Fruit fly (Drosophila melanogaster) whole organism, embryonic: ENCODE measurements around the gene kri.

Source experiments
- BEAF-32 ChIP-seq: fragments of 200-800 bp; sonication (Bioruptor generic); optimal IDR thresholded peaks from 3 replicates; lab custom pipeline; 2017; ENCODE audit warnings: missing biosample characterization, missing genetic modification characterization, mild to moderate bottlenecking, moderate library complexity, missing genetic modification reagents
- Bteb2 ChIP-seq: fragments of 200-800 bp; sonication (Bioruptor generic); optimal IDR thresholded peaks from 2 replicates; lab custom pipeline; 2016; ENCODE audit warnings: missing biosample characterization, missing genetic modification characterization
- CG10147 ChIP-seq: fragments of 200-800 bp; sonication (Bioruptor generic); optimal IDR thresholded peaks from 2 replicates; lab custom pipeline; 2019; ENCODE audit warnings: missing biosample characterization, mild to moderate bottlenecking, missing genetic modification characterization, moderate library complexity
- CG10543 ChIP-seq: fragments of 200-800 bp; sonication (Bioruptor generic); optimal IDR thresholded peaks from 3 replicates; lab custom pipeline; 2017; ENCODE audit warnings: missing biosample characterization, mild to moderate bottlenecking, missing genetic modification characterization, moderate library complexity
- CG12391 ChIP-seq: fragments of 200-800 bp; sonication (Bioruptor generic); optimal IDR thresholded peaks from 3 replicates; lab custom pipeline; 2018; ENCODE audit warnings: missing biosample characterization, mild to moderate bottlenecking, missing genetic modification characterization, moderate library complexity
- CG13424 ChIP-seq: fragments of 200-800 bp; sonication (Bioruptor generic); optimal IDR thresholded peaks from 2 replicates; lab custom pipeline; 2019; ENCODE audit warnings: missing biosample characterization, mild to moderate bottlenecking, missing genetic modification characterization, moderate library complexity
- CG14014 ChIP-seq: fragments of 200-800 bp; sonication (Bioruptor generic); IDR thresholded peaks from 2 replicates; pipeline ENCODE4 v1.3.6; 2022; ENCODE audit warnings: missing biosample characterization, missing genetic modification characterization
- CG14441 ChIP-seq: fragments of 200-800 bp; sonication (Bioruptor generic); IDR thresholded peaks from 2 replicates; pipeline ENCODE4 v1.3.6; 2022; ENCODE audit warnings: missing biosample characterization, missing genetic modification characterization
- CG18262 ChIP-seq: fragments of 200-800 bp; optimal IDR thresholded peaks from 3 replicates; lab custom pipeline; 2019; ENCODE audit warnings: missing biosample characterization, mild to moderate bottlenecking, missing genetic modification characterization, moderate library complexity
- CG2116 ChIP-seq: fragments of 200-800 bp; sonication (Bioruptor generic); optimal IDR thresholded peaks from 3 replicates; lab custom pipeline; 2018; ENCODE audit warnings: missing biosample characterization, mild to moderate bottlenecking, missing genetic modification characterization
- CG2129 ChIP-seq: fragments of 200-800 bp; sonication (Bioruptor generic); IDR thresholded peaks from 2 replicates; pipeline ENCODE4 v1.3.6; 2022; ENCODE audit warnings: missing biosample characterization, missing genetic modification characterization; ENCODE audit not compliant: partially characterized antibody
- CG31365 ChIP-seq: fragments of 200-800 bp; sonication (Bioruptor generic); optimal IDR thresholded peaks from 2 replicates; lab custom pipeline; 2018; ENCODE audit warnings: missing biosample characterization, mild to moderate bottlenecking, missing genetic modification characterization
- CG3163 ChIP-seq: fragments of 200-800 bp; sonication (Bioruptor generic); optimal IDR thresholded peaks from 3 replicates; lab custom pipeline; 2016; ENCODE audit warnings: missing biosample characterization, missing genetic modification characterization
- CG33557 ChIP-seq: fragments of 200-800 bp; sonication (Bioruptor generic); optimal IDR thresholded peaks from 2 replicates; lab custom pipeline; 2019; ENCODE audit warnings: missing biosample characterization, mild to moderate bottlenecking, missing genetic modification characterization, moderate library complexity
- CG42726 ChIP-seq: fragments of 200-800 bp; sonication (Bioruptor generic); IDR thresholded peaks from 2 replicates; pipeline ENCODE4 v1.3.6; 2022; ENCODE audit warnings: missing biosample characterization, missing genetic modification characterization; ENCODE audit not compliant: partially characterized antibody
- CG6854 ChIP-seq: fragments of 200-800 bp; sonication (Bioruptor generic); optimal IDR thresholded peaks from 3 replicates; lab custom pipeline; 2017; ENCODE audit warnings: missing biosample characterization, mild to moderate bottlenecking, missing genetic modification characterization
- CG8388 ChIP-seq: fragments of 200-800 bp; sonication (Bioruptor generic); optimal IDR thresholded peaks from 2 replicates; lab custom pipeline; 2019; ENCODE audit warnings: missing biosample characterization, mild to moderate bottlenecking, missing genetic modification characterization, moderate library complexity
- Camta ChIP-seq: fragments of 200-800 bp; sonication (Bioruptor generic); optimal IDR thresholded peaks from 2 replicates; lab custom pipeline; 2016; ENCODE audit warnings: missing biosample characterization, missing genetic modification characterization
- Dek ChIP-seq: fragments of 200-800 bp; sonication (Bioruptor generic); optimal IDR thresholded peaks from 3 replicates; lab custom pipeline; 2019; ENCODE audit warnings: missing biosample characterization, mild to moderate bottlenecking, missing genetic modification characterization, moderate library complexity
- Drgx ChIP-seq: fragments of 200-800 bp; sonication (Bioruptor generic); IDR thresholded peaks from 2 replicates; pipeline ENCODE4 v1.3.6; 2022; ENCODE audit warnings: missing biosample characterization, missing genetic modification characterization
- H15 ChIP-seq: fragments of 200-800 bp; sonication (Bioruptor generic); IDR thresholded peaks from 3 replicates; pipeline ENCODE4 v1.3.6; 2022; ENCODE audit warnings: missing biosample characterization, missing genetic modification characterization
- HmgD ChIP-seq: fragments of 200-800 bp; sonication (Bioruptor generic); optimal IDR thresholded peaks from 3 replicates; lab custom pipeline; 2016; ENCODE audit warnings: missing biosample characterization, missing genetic modification characterization
- Hmr ChIP-seq: fragments of 200-800 bp; sonication (Bioruptor generic); optimal IDR thresholded peaks from 3 replicates; lab custom pipeline; 2017; ENCODE audit warnings: mild to moderate bottlenecking, missing biosample characterization, missing genetic modification reagents, missing genetic modification characterization
- Hmx ChIP-seq: fragments of 200-800 bp; sonication (Bioruptor generic); optimal IDR thresholded peaks from 2 replicates; lab custom pipeline; 2016; ENCODE audit warnings: missing biosample characterization, missing genetic modification characterization
- Max ChIP-seq: fragments of 200-800 bp; sonication (Bioruptor generic); optimal IDR thresholded peaks from 2 replicates; lab custom pipeline; 2016; ENCODE audit warnings: missing biosample characterization, mild to moderate bottlenecking, missing genetic modification characterization
- NC2β ChIP-seq: fragments of 200-800 bp; sonication (Bioruptor generic); optimal IDR thresholded peaks from 2 replicates; lab custom pipeline; 2016; ENCODE audit warnings: missing biosample characterization, missing genetic modification characterization
- Pdp1 ChIP-seq, 2 experiments: fragments of 200-800 bp; sonication (Bioruptor generic); optimal IDR thresholded peaks; 3 replicates each; lab custom pipeline; 2016; ENCODE audit warnings: missing biosample characterization in 2 of 2, missing genetic modification characterization in 2 of 2, mild to moderate bottlenecking in 1 of 2, moderate library complexity in 1 of 2
- Side ChIP-seq: fragments of 200-800 bp; sonication (Bioruptor generic); optimal IDR thresholded peaks from 2 replicates; lab custom pipeline; 2016; ENCODE audit warnings: missing biosample characterization, missing genetic modification characterization
- Trl ChIP-seq, 3 experiments: fragments of >200 bp in 2 of 3; fragments of 200-800 bp in 1 of 3; sonication (Bioruptor generic) in 1 of 3; optimal IDR thresholded peaks; 2 replicates in 1 of 3; 3 replicates in 2 of 3; lab custom pipeline; 2016 to 2017; ENCODE audit warnings: missing biosample characterization in 1 of 3, missing genetic modification characterization in 1 of 3
- Usf ChIP-seq: fragments of 200-800 bp; sonication (Bioruptor generic); optimal IDR thresholded peaks from 2 replicates; lab custom pipeline; 2017; ENCODE audit warnings: missing genotype, missing biosample characterization, missing genetic modification characterization
- YL-1 ChIP-seq: fragments of 200-800 bp; sonication (Bioruptor generic); optimal IDR thresholded peaks from 3 replicates; lab custom pipeline; 2017; ENCODE audit warnings: missing biosample characterization, mild to moderate bottlenecking, missing genetic modification characterization
- abd-A ChIP-seq: fragments of 200-800 bp; sonication (Bioruptor generic); optimal IDR thresholded peaks from 3 replicates; lab custom pipeline; 2019; ENCODE audit warnings: missing biosample characterization, mild to moderate bottlenecking, missing genetic modification characterization, moderate library complexity
- bbx ChIP-seq: fragments of 200-800 bp; sonication (Bioruptor generic); IDR thresholded peaks from 2 replicates; pipeline ENCODE4 v1.3.6; 2022; ENCODE audit warnings: missing biosample characterization, missing genetic modification characterization; ENCODE audit not compliant: partially characterized antibody
- caup ChIP-seq: fragments of 200-800 bp; sonication (Bioruptor generic); optimal IDR thresholded peaks from 3 replicates; lab custom pipeline; 2017; ENCODE audit warnings: missing biosample characterization, mild to moderate bottlenecking, missing genetic modification characterization, moderate library complexity; ENCODE audit not compliant: severe bottlenecking
- gt ChIP-seq: fragments of 200-800 bp; sonication (Bioruptor generic); IDR thresholded peaks from 2 replicates; pipeline ENCODE4 v1.3.6; 2022; ENCODE audit warnings: missing biosample characterization, missing genetic modification characterization
- hb ChIP-seq: fragments of 200-800 bp; sonication (Bioruptor generic); IDR thresholded peaks from 3 replicates; pipeline ENCODE4 v1.3.6; 2022; ENCODE audit warnings: missing biosample characterization, missing genetic modification characterization; ENCODE audit not compliant: partially characterized antibody
- kah ChIP-seq: fragments of 200-800 bp; sonication (Bioruptor generic); optimal IDR thresholded peaks from 2 replicates; lab custom pipeline; 2018; ENCODE audit warnings: missing biosample characterization, mild to moderate bottlenecking, missing genetic modification characterization
- maf-S ChIP-seq: fragments of 200-800 bp; sonication (Bioruptor generic); optimal IDR thresholded peaks from 2 replicates; lab custom pipeline; 2016; ENCODE audit warnings: missing biosample characterization, missing genetic modification characterization
- nom ChIP-seq: fragments of 200-800 bp; sonication (Bioruptor generic); optimal IDR thresholded peaks from 2 replicates; lab custom pipeline; 2017; ENCODE audit warnings: missing biosample characterization, missing genetic modification characterization, mild to moderate bottlenecking, moderate library complexity, missing genetic modification reagents
- p53 ChIP-seq: fragments of 200-800 bp; sonication (Bioruptor generic); optimal IDR thresholded peaks from 2 replicates; lab custom pipeline; 2016; ENCODE audit warnings: missing biosample characterization, missing genetic modification characterization
- pho ChIP-seq: fragments of 200-800 bp; sonication (Bioruptor generic); optimal IDR thresholded peaks from 2 replicates; lab custom pipeline; 2016; ENCODE audit warnings: missing biosample characterization, missing genetic modification characterization
- pros ChIP-seq: fragments of 200-800 bp; sonication (Bioruptor generic); optimal IDR thresholded peaks from 3 replicates; lab custom pipeline; 2019; ENCODE audit warnings: missing biosample characterization, mild to moderate bottlenecking, missing genetic modification characterization, moderate library complexity
- sisA ChIP-seq: fragments of 200-800 bp; sonication (Bioruptor generic); IDR thresholded peaks from 2 replicates; pipeline ENCODE4 v1.3.6; 2022; ENCODE audit warnings: missing biosample characterization, missing genetic modification characterization
- sob ChIP-seq: fragments of 200-800 bp; sonication (Bioruptor generic); IDR thresholded peaks from 2 replicates; pipeline ENCODE4 v1.3.6; 2022; ENCODE audit warnings: missing biosample characterization, missing genetic modification characterization
- ssp ChIP-seq: fragments of 200-800 bp; sonication (Bioruptor generic); IDR thresholded peaks from 2 replicates; pipeline ENCODE4 v1.3.6; 2022; ENCODE audit warnings: missing biosample characterization, missing genetic modification characterization
- trem ChIP-seq: fragments of 200-800 bp; optimal IDR thresholded peaks from 3 replicates; lab custom pipeline; 2019; ENCODE audit warnings: missing biosample characterization, mild to moderate bottlenecking, missing genetic modification characterization, moderate library complexity
- vvl ChIP-seq: fragments of 200-800 bp; sonication (Bioruptor generic); IDR thresholded peaks from 2 replicates; pipeline ENCODE4 v1.3.6; 2022; ENCODE audit warnings: missing biosample characterization, missing genetic modification characterization

The kri gene

DNA sequence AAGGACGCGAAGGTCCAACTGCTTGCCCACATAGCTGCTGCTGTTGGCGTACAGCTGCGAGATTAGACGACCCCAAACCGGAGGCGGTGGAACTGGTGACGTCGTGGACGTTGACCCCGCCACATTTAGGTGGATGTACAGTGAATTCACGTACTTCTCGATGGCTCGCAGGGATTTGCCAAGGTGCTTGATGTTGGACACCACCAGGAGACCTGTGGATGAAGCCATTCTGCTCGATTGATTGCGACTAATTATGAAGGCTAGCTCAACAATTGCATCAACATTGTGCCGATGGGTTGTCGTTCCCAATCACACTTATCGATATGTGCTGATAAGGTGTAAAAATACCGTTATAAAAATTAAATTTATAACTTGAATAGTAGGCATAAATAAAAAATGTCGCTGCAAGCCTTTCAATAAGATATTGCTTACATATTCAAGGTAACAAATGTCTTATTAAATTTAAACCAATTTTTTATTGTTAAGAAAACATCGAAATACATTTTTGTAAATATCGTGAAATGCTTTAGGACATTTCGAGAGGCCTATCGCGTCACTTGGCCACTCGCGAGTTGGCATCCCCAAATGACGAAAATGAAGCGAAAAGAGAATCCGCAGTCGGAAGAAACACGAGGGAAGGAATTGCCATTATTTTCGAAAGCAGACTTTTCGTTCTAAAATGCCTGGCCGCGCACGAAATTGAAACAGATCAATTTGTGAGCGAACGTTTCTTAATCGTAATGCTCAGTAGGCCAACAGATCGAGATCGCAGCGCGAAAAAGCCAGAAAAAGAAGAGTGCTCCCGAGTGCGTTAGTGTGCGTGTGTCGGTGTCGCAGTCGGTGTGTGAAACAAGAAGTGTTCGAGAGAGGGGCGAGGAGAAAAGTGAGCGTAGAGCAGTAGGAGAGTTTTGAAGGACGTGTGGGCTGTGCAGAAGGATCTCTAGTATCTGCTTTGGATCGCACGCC, 42.0 kb upstream of the kri start, which contains the start of the genes Ppat-Dpck and scny (continued):
- TF ChIP-seq Hmr (no peak), CG13424 (tag; lab: Kevin White, UChicago) (no peak), Pdp1 (GFP tag; optimal IDR thresholded peaks at IDR 0.05; lab: Kevin White, UChicago) (peak in 1 of 2 experiments; percentile 67), trem (tag; lab: Kevin White, UChicago) (peak; percentile 100), HmgD (peak; percentile 5), CG42726 (GFP tag; lab: Robert Waterston, UW) (peak; percentile 72), abd-A (tag; lab: Kevin White, UChicago) (no peak), YL-1 (peak; percentile 80), CG10543 (peak; percentile 65), NC2β (GFP tag; lab: Kevin White, UChicago) (no peak), Trl (optimal IDR thresholded peaks at IDR 0.05; lab: Kevin White, UChicago) (peak in 1 of 2 experiments; percentile 25), Trl (GFP tag; optimal IDR thresholded peaks at IDR 0.05; lab: Kevin White, UChicago) (no peak), p53 (GFP tag; lab: Kevin White, UChicago) (no peak), H15 (GFP tag; lab: Robert Waterston, UW) (no peak), CG2116 (GFP tag; lab: Kevin White, UChicago) (peak; percentile 89), CG10147 (peak; percentile 62), Drgx (GFP tag; lab: Robert Waterston, UW) (0 out of 2 replicates have a peak, but pooled peaks have one; percentile 8), nom (peak; percentile 9), CG31365 (tag; lab: Kevin White, UChicago) (no peak), Bteb2 (GFP tag; lab: Kevin White, UChicago) (no peak), kah (peak; percentile 49), CG33557 (GFP tag; lab: Kevin White, UChicago) (peak; percentile 35), pho (GFP tag; lab: Kevin White, UChicago) (peak; percentile 21), maf-S (no peak), CG18262 (tag; lab: Kevin White, UChicago) (peak; percentile 31), BEAF-32 (GFP tag; lab: Kevin White, UChicago) (peak; percentile 98), hb (GFP tag; lab: Robert Waterston, UW) (peak; percentile 86), Dek (no peak), CG14441 (GFP tag; lab: Robert Waterston, UW) (no peak), sisA (GFP tag; lab: Robert Waterston, UW) (no peak), gt (GFP tag; lab: Robert Waterston, UW) (no peak), Usf (GFP tag; lab: Kevin White, UChicago) (no peak), CG14014 (no peak), Side (GFP tag; lab: Kevin White, UChicago) (no peak), CG2129 (peak; percentile 90), Hmx (GFP tag; lab: Kevin White, UChicago) (no peak), Camta (GFP tag; lab: Kevin White, UChicago) (no peak), CG12391 (peak; percentile 34), pros (GFP tag; lab: Kevin White, UChicago) (no peak), CG8388 (GFP tag; lab: Kevin White, UChicago) (no peak), CG3163 (GFP tag; lab: Kevin White, UChicago) (no peak), bbx (peak; percentile 86), caup (no peak), sob (GFP tag; lab: Robert Waterston, UW) (no peak), ssp (no peak), vvl (GFP tag; lab: Robert Waterston, UW) (no peak), Max (GFP tag; lab: Kevin White, UChicago) (peak; percentile 57), CG6854 (GFP tag; lab: Kevin White, UChicago) (no peak)
